Fruit fly (Drosophila melanogaster): ENCODE data around the gene CG34433.
A peak's percentile ranks its signal among the peaks of the same experiment; 100 is the strongest.

The CG34433 gene

DNA sequence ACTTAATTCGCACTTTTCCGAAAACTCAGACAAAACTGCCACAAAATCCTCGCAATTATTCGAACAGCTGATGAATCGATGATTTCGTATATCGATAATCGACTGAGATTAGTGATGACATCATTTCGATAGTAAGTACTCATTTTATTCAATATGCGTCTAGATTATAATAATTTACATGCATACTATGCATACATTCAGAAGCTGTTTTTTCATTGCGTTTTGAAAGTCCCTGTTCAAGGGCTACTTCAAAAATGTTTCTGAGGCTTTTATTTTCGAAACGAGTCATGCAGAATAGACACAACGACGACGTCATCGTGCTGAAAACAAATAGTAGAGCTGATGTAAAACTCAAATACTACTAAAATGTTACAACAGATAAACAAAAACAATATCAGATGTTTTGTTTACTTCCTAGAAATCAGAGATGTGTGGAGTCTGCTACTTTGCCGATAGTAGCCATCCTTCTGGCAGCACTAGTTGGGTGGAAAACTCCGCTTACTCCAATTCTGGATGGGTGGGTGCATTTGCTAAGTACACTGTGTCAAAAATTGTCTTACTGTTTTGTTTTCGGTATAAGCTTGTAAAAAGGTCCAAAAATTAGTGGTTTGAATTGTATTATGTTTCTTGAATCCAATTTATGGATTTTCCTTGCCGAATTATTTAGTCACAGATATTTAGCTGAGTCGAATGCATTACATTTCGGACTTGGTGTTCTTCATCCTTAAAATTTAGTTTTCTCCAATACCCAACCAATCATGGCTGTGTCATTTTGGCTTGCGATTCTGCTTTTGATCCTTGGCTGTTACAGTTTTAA lies 48.1 kb upstream of the CG34433 start, which contains the start of the genes CG2246 and CG31021 (continued):
- TF ChIP-seq Adf1 (GFP tag; IDR thresholded peaks at IDR 0.05) (no peak), CG7963 (GFP tag; IDR thresholded peaks at IDR 0.05; ENCODE audit: partially characterized antibody) (peak; percentile 76; the same call in 2 of the 3 replicates), bbx (GFP tag; IDR thresholded peaks at IDR 0.05; ENCODE audit: partially characterized antibody) (peak; percentile 79), CG10147 (GFP tag; optimal IDR thresholded peaks at IDR 0.05) (peak; percentile 30), Dek (tag; optimal IDR thresholded peaks at IDR 0.05) (peak; percentile 64), CG4854 (GFP tag; optimal IDR thresholded peaks at IDR 0.05) (peak; percentile 27), chif (GFP tag; optimal IDR thresholded peaks at IDR 0.05) (peak; percentile 43 to 70), sd (tag; optimal IDR thresholded peaks at IDR 0.05) (no peak), Atf6 (GFP tag; IDR thresholded peaks at IDR 0.05) (no peak), HLH4C (GFP tag; IDR thresholded peaks at IDR 0.05; ENCODE audit: partially characterized antibody) (peak; percentile 71), CG4617 (GFP tag; optimal IDR thresholded peaks at IDR 0.05; ENCODE audit: borderline replicate concordance) (peak; percentile 54), disco-r (GFP tag; optimal IDR thresholded peaks at IDR 0.05) (no peak), CG3726 (GFP tag; IDR thresholded peaks at IDR 0.05) (no peak), CG12155 (GFP tag; optimal IDR thresholded peaks at IDR 0.05) (peak; percentile 22), tgo (GFP tag; IDR thresholded peaks at IDR 0.05) (peak; percentile 41), eyg (GFP tag; optimal IDR thresholded peaks at IDR 0.05) (no peak), pita (GFP tag; optimal IDR thresholded peaks at IDR 0.05) (peak; percentile 82), Awh (GFP tag; IDR thresholded peaks at IDR 0.05) (0 out of 2 replicates have a peak, but pooled peaks have one; percentile 28), CG7839 (tag; optimal IDR thresholded peaks at IDR 0.05) (peak; percentile 47), sc (optimal IDR thresholded peaks at IDR 0.05) (no peak), sc (GFP tag; optimal IDR thresholded peaks at IDR 0.05) (no peak), CG14441 (GFP tag; IDR thresholded peaks at IDR 0.05) (peak; percentile 60), tll (GFP tag; optimal IDR thresholded peaks at IDR 0.05) (no peak), Vsx1 (GFP tag; optimal IDR thresholded peaks at IDR 0.05) (no peak), CG18011 (GFP tag; optimal IDR thresholded peaks at IDR 0.05) (no peak), CG33557 (GFP tag; optimal IDR thresholded peaks at IDR 0.05) (no peak), abd-A (tag; optimal IDR thresholded peaks at IDR 0.05) (no peak), CG33213 (GFP tag; optimal IDR thresholded peaks at IDR 0.05) (peak; percentile 93), Doc2 (GFP tag; IDR thresholded peaks at IDR 0.05) (no peak), CG17328 (GFP tag; IDR thresholded peaks at IDR 0.05) (peak; percentile 51), CG31388 (GFP tag; optimal IDR thresholded peaks at IDR 0.05) (no peak), Nf-YA (GFP tag; IDR thresholded peaks at IDR 0.05) (no peak), lmd (GFP tag; IDR thresholded peaks at IDR 0.05) (peak; percentile 36; the same call in 1 of the 2 replicates), Ets65A (GFP tag) (peak; percentile 99), ro (GFP tag; IDR thresholded peaks at IDR 0.05) (no peak), onecut (GFP tag; IDR thresholded peaks at IDR 0.05) (no peak), Doc3 (GFP tag; IDR thresholded peaks at IDR 0.05; ENCODE audit: partially characterized antibody) (peak; percentile 69), E2f2 (GFP tag; IDR thresholded peaks at IDR 0.05) (peak; percentile 40; the same call in 1 of the 2 replicates), wor (GFP tag; IDR thresholded peaks at IDR 0.05) (peak; percentile 25; the same call in 1 of the 2 replicates), org-1 (GFP tag; optimal IDR thresholded peaks at IDR 0.05) (no peak), CG5180 (GFP tag; optimal IDR thresholded peaks at IDR 0.05) (no peak), knrl (GFP tag; IDR thresholded peaks at IDR 0.05; ENCODE audit: partially characterized antibody) (peak; percentile 85), nerfin-1 (tag; optimal IDR thresholded peaks at IDR 0.05) (peak; percentile 39), CG7745 (tag; optimal IDR thresholded peaks at IDR 0.05) (no peak), Gug (GFP tag; IDR thresholded peaks at IDR 0.05) (peak; percentile 72; the same call in 3 of the 4 replicates), slp2 (GFP tag; optimal IDR thresholded peaks at IDR 0.05) (peak; percentile 53), CHES-1-like (GFP tag; optimal IDR thresholded peaks at IDR 0.05) (peak; percentile 64), CG6683 (GFP tag; optimal IDR thresholded peaks at IDR 0.05) (no peak)
